Fruit fly (Drosophila melanogaster): ENCODE results near the gene CG33521.

DNA sequence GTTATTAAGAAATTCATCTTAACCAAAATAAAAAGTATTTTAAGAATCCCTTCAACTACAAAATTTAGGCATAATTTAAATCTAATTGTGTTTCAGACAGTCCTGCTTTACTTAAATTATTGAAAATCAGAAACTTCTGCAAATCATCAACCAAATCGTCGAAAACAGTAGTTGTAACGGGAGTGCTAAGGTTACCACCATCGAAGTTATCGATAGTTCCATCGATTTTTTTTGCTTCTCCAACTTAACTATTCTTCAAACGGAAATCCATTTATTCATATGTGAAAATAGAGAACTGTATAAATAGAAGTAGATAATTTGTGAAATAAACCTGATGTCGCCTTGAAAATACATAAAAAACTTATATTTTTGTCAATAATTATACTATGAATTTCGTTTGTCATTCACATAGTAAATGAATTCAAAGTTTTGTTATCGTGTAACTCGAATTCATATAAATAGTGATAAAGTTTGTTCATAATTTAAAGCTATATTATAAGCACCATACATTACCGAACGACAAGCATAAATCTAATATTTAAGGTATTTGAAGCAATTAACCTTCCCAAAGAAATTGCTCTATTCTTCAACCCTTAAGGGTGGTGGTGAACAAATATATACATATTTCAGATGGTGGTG, 46.2 kb downstream of the CG33521 start:
- TF ChIP-seq pan (optimal IDR thresholded peaks at IDR 0.05) (no peak), psq (optimal IDR thresholded peaks at IDR 0.05) (no peak)
